Fruit fly (Drosophila melanogaster) whole organism, embryonic: Measurements from ENCODE around the gene toy.

Experiments
- CG11456 ChIP-seq: fragments of 200-800 bp; sonication (Bioruptor generic); IDR thresholded peaks from 3 replicates; pipeline ENCODE4 v1.3.6; 2022; ENCODE audit warnings: missing biosample characterization, missing genetic modification characterization
- CG14860 ChIP-seq: fragments of 200-800 bp; sonication (Bioruptor generic); IDR thresholded peaks from 3 replicates; pipeline ENCODE4 v1.3.6; 2022; ENCODE audit warnings: missing biosample characterization, missing genetic modification characterization; ENCODE audit not compliant: partially characterized antibody
- CG15269 ChIP-seq: fragments of 200-800 bp; sonication (Bioruptor generic); optimal IDR thresholded peaks from 2 replicates; lab custom pipeline; 2018; ENCODE audit warnings: missing biosample characterization, mild to moderate bottlenecking, missing genetic modification characterization, moderate library complexity
- CG15514 ChIP-seq: fragments of 200-800 bp; sonication (Bioruptor generic); optimal IDR thresholded peaks from 3 replicates; lab custom pipeline; 2017; ENCODE audit warnings: missing biosample characterization, missing genetic modification characterization, mild to moderate bottlenecking, moderate library complexity, missing genetic modification reagents
- CG1603 ChIP-seq: fragments of 200-800 bp; sonication (Bioruptor generic); optimal IDR thresholded peaks from 2 replicates; lab custom pipeline; 2019; ENCODE audit warnings: missing biosample characterization, mild to moderate bottlenecking, missing genetic modification characterization, moderate library complexity
- CG16815 ChIP-seq: fragments of 200-800 bp; sonication (Bioruptor generic); optimal IDR thresholded peaks from 3 replicates; lab custom pipeline; 2017; ENCODE audit warnings: missing biosample characterization, mild to moderate bottlenecking, missing genetic modification characterization
- CG17328 ChIP-seq: fragments of 200-800 bp; sonication (Bioruptor generic); IDR thresholded peaks from 2 replicates; pipeline ENCODE4 v1.3.6; 2022; ENCODE audit warnings: missing biosample characterization, missing genetic modification characterization
- CG2199 ChIP-seq: fragments of 200-800 bp; sonication (Bioruptor generic); IDR thresholded peaks from 3 replicates; pipeline ENCODE4 v1.3.6; 2022; ENCODE audit warnings: missing biosample characterization, missing genetic modification characterization
- CG32532 ChIP-seq: fragments of 200-800 bp; sonication (Bioruptor generic); IDR thresholded peaks from 2 replicates; pipeline ENCODE4 v1.3.6; 2022; ENCODE audit warnings: missing biosample characterization, missing genetic modification characterization
- CG34224 ChIP-seq: fragments of 200-800 bp; sonication (Bioruptor generic); IDR thresholded peaks from 3 replicates; pipeline ENCODE4 v1.3.6; 2022; ENCODE audit warnings: missing biosample characterization, missing genetic modification characterization; ENCODE audit not compliant: partially characterized antibody
- CG7271 ChIP-seq: fragments of 200-800 bp; sonication (Bioruptor generic); optimal IDR thresholded peaks from 2 replicates; lab custom pipeline; 2018; ENCODE audit warnings: missing biosample characterization, mild to moderate bottlenecking, missing genetic modification characterization, moderate library complexity
- CG7357 ChIP-seq: fragments of 200-800 bp; sonication (Bioruptor generic); IDR thresholded peaks from 3 replicates; pipeline ENCODE4 v1.3.6; 2022; ENCODE audit warnings: missing biosample characterization, missing genetic modification characterization
- CG7745 ChIP-seq: fragments of 200-800 bp; sonication (Bioruptor generic); optimal IDR thresholded peaks from 2 replicates; lab custom pipeline; 2018; ENCODE audit warnings: missing biosample characterization, mild to moderate bottlenecking, missing genetic modification characterization, moderate library complexity
- CG7987 ChIP-seq: fragments of 200-800 bp; sonication (Bioruptor generic); optimal IDR thresholded peaks from 2 replicates; lab custom pipeline; 2018; ENCODE audit warnings: missing biosample characterization, mild to moderate bottlenecking, missing genetic modification characterization, moderate library complexity
- CG8924 ChIP-seq: fragments of 200-800 bp; optimal IDR thresholded peaks from 3 replicates; lab custom pipeline; 2019; ENCODE audit warnings: missing biosample characterization, mild to moderate bottlenecking, missing genetic modification characterization, moderate library complexity
- CG9609 ChIP-seq: fragments of 200-800 bp; sonication (Bioruptor generic); optimal IDR thresholded peaks from 3 replicates; lab custom pipeline; 2016; ENCODE audit warnings: missing biosample characterization, missing genetic modification characterization
- CG9817 ChIP-seq: fragments of 200-800 bp; sonication (Bioruptor generic); optimal IDR thresholded peaks from 2 replicates; lab custom pipeline; 2018; ENCODE audit warnings: missing biosample characterization, mild to moderate bottlenecking, missing genetic modification characterization, moderate library complexity
- D19A ChIP-seq: fragments of 200-800 bp; optimal IDR thresholded peaks from 3 replicates; lab custom pipeline; 2019; ENCODE audit warnings: missing biosample characterization, mild to moderate bottlenecking, missing genetic modification characterization, moderate library complexity
- Dfd ChIP-seq, 2 experiments: fragments of >200 bp; optimal IDR thresholded peaks; 2 replicates each; lab custom pipeline; 2017; ENCODE audit warnings: missing biosample characterization in 2 of 2, missing genetic modification characterization in 2 of 2
- E2f2 ChIP-seq: fragments of 200-800 bp; sonication (Bioruptor generic); IDR thresholded peaks from 2 replicates; pipeline ENCODE4 v1.3.6; 2022; ENCODE audit warnings: missing biosample characterization, missing genetic modification characterization
- Hr51 ChIP-seq, 2 experiments: fragments of 200-800 bp; sonication (Bioruptor generic); optimal IDR thresholded peaks; 2 replicates in 1 of 2; 3 replicates in 1 of 2; lab custom pipeline; 2016 to 2018; ENCODE audit warnings: missing biosample characterization in 2 of 2, missing genetic modification characterization in 2 of 2, mild to moderate bottlenecking in 1 of 2, moderate library complexity in 1 of 2
- Hsf ChIP-seq: fragments of 200-800 bp; sonication (Bioruptor generic); optimal IDR thresholded peaks from 3 replicates; lab custom pipeline; 2016; ENCODE audit warnings: missing biosample characterization, missing genetic modification characterization
- Lhr ChIP-seq: fragments of 200-800 bp; sonication (Bioruptor generic); optimal IDR thresholded peaks from 3 replicates; lab custom pipeline; 2017; ENCODE audit warnings: mild to moderate bottlenecking, missing biosample characterization, missing genetic modification reagents, missing genetic modification characterization
- Mrtf ChIP-seq: fragments of 200-800 bp; sonication (Bioruptor generic); IDR thresholded peaks from 3 replicates; pipeline ENCODE4 v1.3.6; 2022; ENCODE audit warnings: missing biosample characterization, missing genetic modification characterization
- NC2α ChIP-seq: fragments of 200-800 bp; sonication (Bioruptor generic); optimal IDR thresholded peaks from 2 replicates; lab custom pipeline; 2016; ENCODE audit warnings: missing biosample characterization, missing genetic modification characterization
- Neu2 ChIP-seq: fragments of 200-800 bp; sonication (Bioruptor generic); optimal IDR thresholded peaks from 3 replicates; lab custom pipeline; 2016; ENCODE audit warnings: missing biosample characterization, missing genetic modification characterization, borderline replicate concordance
- Sin3A ChIP-seq: fragments of >200 bp; optimal IDR thresholded peaks from 2 replicates; lab custom pipeline; 2018
- Xrp1 ChIP-seq: fragments of 200-800 bp; sonication (Bioruptor generic); IDR thresholded peaks from 2 replicates; pipeline ENCODE4 v1.3.6; 2022; ENCODE audit warnings: missing biosample characterization, missing genetic modification characterization
- br ChIP-seq: fragments of >200 bp; optimal IDR thresholded peaks from 2 replicates; lab custom pipeline; 2017
- chm ChIP-seq: fragments of 200-800 bp; sonication (Bioruptor generic); IDR thresholded peaks from 2 replicates; pipeline ENCODE4 v1.3.6; 2022; ENCODE audit warnings: missing biosample characterization, missing genetic modification characterization
- ci ChIP-seq: fragments of 200-800 bp; sonication (Bioruptor generic); IDR thresholded peaks from 3 replicates; pipeline ENCODE4 v1.3.6; 2022; ENCODE audit warnings: missing biosample characterization, missing genetic modification characterization
- da ChIP-seq: fragments of 200-800 bp; sonication (Bioruptor generic); optimal IDR thresholded peaks from 2 replicates; lab custom pipeline; 2016; ENCODE audit warnings: missing biosample characterization, missing genetic modification characterization
- dimm ChIP-seq: fragments of 200-800 bp; sonication (Bioruptor generic); IDR thresholded peaks from 2 replicates; pipeline ENCODE4 v1.3.6; 2022; ENCODE audit warnings: missing biosample characterization, missing genetic modification characterization
- en ChIP-seq: fragments of 200-800 bp; sonication (Bioruptor generic); optimal IDR thresholded peaks from 2 replicates; lab custom pipeline; 2016; ENCODE audit warnings: missing biosample characterization, missing genetic modification characterization
- ewg ChIP-seq: fragments of 200-800 bp; sonication (Bioruptor generic); optimal IDR thresholded peaks from 3 replicates; lab custom pipeline; 2017; ENCODE audit warnings: mild to moderate bottlenecking, missing biosample characterization, missing genetic modification reagents, missing genetic modification characterization
- fd96Cb ChIP-seq: fragments of 200-800 bp; sonication (Bioruptor generic); optimal IDR thresholded peaks from 2 replicates; lab custom pipeline; 2018; ENCODE audit warnings: missing biosample characterization, mild to moderate bottlenecking, missing genetic modification characterization, moderate library complexity
- fru ChIP-seq: fragments of >200 bp; optimal IDR thresholded peaks from 2 replicates; lab custom pipeline; 2017
- gce ChIP-seq: fragments of 200-800 bp; sonication (Bioruptor generic); IDR thresholded peaks from 3 replicates; pipeline ENCODE4 v1.3.6; 2022; ENCODE audit warnings: missing biosample characterization, missing genetic modification characterization
- gcm2 ChIP-seq: fragments of 200-800 bp; sonication (Bioruptor generic); optimal IDR thresholded peaks from 2 replicates; lab custom pipeline; 2016; ENCODE audit warnings: missing biosample characterization, missing genetic modification characterization
- ind ChIP-seq: fragments of 200-800 bp; sonication (Bioruptor generic); optimal IDR thresholded peaks from 3 replicates; lab custom pipeline; 2016; ENCODE audit warnings: missing biosample characterization, missing genetic modification characterization
- jing ChIP-seq: fragments of 200-800 bp; sonication (Bioruptor generic); optimal IDR thresholded peaks from 2 replicates; lab custom pipeline; 2018; ENCODE audit warnings: missing biosample characterization, mild to moderate bottlenecking, missing genetic modification characterization
- mam ChIP-seq: fragments of 200-800 bp; sonication (Bioruptor generic); optimal IDR thresholded peaks from 3 replicates; lab custom pipeline; 2016; ENCODE audit warnings: missing biosample characterization, missing genetic modification characterization
- nmo ChIP-seq: fragments of 200-800 bp; sonication (Bioruptor generic); optimal IDR thresholded peaks from 2 replicates; lab custom pipeline; 2018; ENCODE audit warnings: missing biosample characterization, mild to moderate bottlenecking, missing genetic modification characterization, moderate library complexity
- p53 ChIP-seq: fragments of 200-800 bp; sonication (Bioruptor generic); optimal IDR thresholded peaks from 2 replicates; lab custom pipeline; 2016; ENCODE audit warnings: missing biosample characterization, missing genetic modification characterization
- pita ChIP-seq: fragments of 200-800 bp; sonication (Bioruptor generic); optimal IDR thresholded peaks from 2 replicates; lab custom pipeline; 2017; ENCODE audit warnings: missing biosample characterization, mild to moderate bottlenecking, missing genetic modification characterization
- psq ChIP-seq: fragments of 200-800 bp; sonication (Bioruptor generic); optimal IDR thresholded peaks from 2 replicates; lab custom pipeline; 2017; ENCODE audit warnings: missing biosample characterization, missing genetic modification characterization
- rib ChIP-seq: fragments of 200-800 bp; sonication (Bioruptor generic); IDR thresholded peaks from 2 replicates; pipeline ENCODE4 v1.3.6; 2022; ENCODE audit warnings: missing biosample characterization, missing genetic modification characterization
- seq ChIP-seq: fragments of 200-800 bp; sonication (Bioruptor generic); IDR thresholded peaks from 2 replicates; pipeline ENCODE4 v1.3.6; 2022; ENCODE audit warnings: missing biosample characterization, missing genetic modification characterization
- tio ChIP-seq: fragments of 200-800 bp; sonication (Bioruptor generic); optimal IDR thresholded peaks from 2 replicates; lab custom pipeline; 2017; ENCODE audit warnings: missing biosample characterization, missing genetic modification characterization, inconsistent platforms
- tll ChIP-seq, 2 experiments: fragments of 200-800 bp in 1 of 2; fragments of >200 bp in 1 of 2; sonication (Bioruptor generic) in 1 of 2; optimal IDR thresholded peaks; 2 replicates each; lab custom pipeline; 2017 to 2019; ENCODE audit warnings: missing biosample characterization in 2 of 2, missing genetic modification characterization in 2 of 2, mild to moderate bottlenecking in 1 of 2, moderate library complexity in 1 of 2
- vfl ChIP-seq: fragments of 200-800 bp; sonication (Bioruptor generic); optimal IDR thresholded peaks from 2 replicates; lab custom pipeline; 2016; ENCODE audit warnings: missing biosample characterization, missing genetic modification characterization

Gene toy

dm6 chr4:979634-980474 is 9.7 kb upstream of the toy start:
- TF ChIP-seq pita (GFP tag; lab: Kevin White, UChicago) (peak; percentile 98), gce (no peak), mam (GFP tag; lab: Kevin White, UChicago) (no peak), CG17328 (GFP tag; lab: Robert Waterston, UW) (no peak), CG1603 (tag; lab: Kevin White, UChicago) (peak; percentile 39), CG9609 (GFP tag; lab: Kevin White, UChicago) (no peak), Neu2 (GFP tag; lab: Kevin White, UChicago) (no peak), fru (no peak), ewg (GFP tag; lab: Kevin White, UChicago) (no peak), ci (GFP tag; lab: Robert Waterston, UW) (no peak), Dfd (GFP tag; optimal IDR thresholded peaks at IDR 0.05; lab: Kevin White, UChicago) (no peak), Hsf (GFP tag; lab: Kevin White, UChicago) (no peak), NC2α (GFP tag; lab: Kevin White, UChicago) (peak; percentile 10), psq (no peak), jing (GFP tag; lab: Kevin White, UChicago) (no peak), CG34224 (GFP tag; lab: Robert Waterston, UW) (peak; percentile 39; the same call in 1 of the 3 replicates), E2f2 (GFP tag; lab: Robert Waterston, UW) (no peak), p53 (no peak), CG7357 (GFP tag; lab: Robert Waterston, UW) (no peak), D19A (peak; percentile 73), dimm (GFP tag; lab: Robert Waterston, UW) (no peak), CG9817 (tag; lab: Kevin White, UChicago) (no peak), nmo (GFP tag; lab: Kevin White, UChicago) (no peak), tll (GFP tag; optimal IDR thresholded peaks at IDR 0.05; lab: Kevin White, UChicago) (no peak), rib (GFP tag; lab: Robert Waterston, UW) (no peak), CG15514 (GFP tag; lab: Kevin White, UChicago) (no peak), Sin3A (no peak), chm (no peak), Lhr (GFP tag; lab: Kevin White, UChicago) (peak; percentile 99), CG11456 (GFP tag; lab: Robert Waterston, UW) (no peak), vfl (no peak), CG14860 (GFP tag; lab: Robert Waterston, UW) (peak; percentile 89), CG7987 (no peak), CG7271 (tag; lab: Kevin White, UChicago) (no peak), br (no peak), CG7745 (tag; lab: Kevin White, UChicago) (no peak), da (no peak), en (GFP tag; lab: Kevin White, UChicago) (no peak), CG2199 (GFP tag; lab: Robert Waterston, UW) (peak; percentile 63; the same call in 1 of the 3 replicates), CG15269 (tag; lab: Kevin White, UChicago) (no peak), ind (GFP tag; lab: Kevin White, UChicago) (no peak), CG16815 (no peak), gcm2 (GFP tag; lab: Kevin White, UChicago) (no peak), CG32532 (GFP tag; lab: Robert Waterston, UW) (no peak), seq (GFP tag; lab: Robert Waterston, UW) (no peak), fd96Cb (tag; lab: Kevin White, UChicago) (no peak), Hr51 (GFP tag; optimal IDR thresholded peaks at IDR 0.05; lab: Kevin White, UChicago) (no peak), Mrtf (GFP tag; lab: Robert Waterston, UW) (no peak), Xrp1 (no peak), tio (no peak), CG8924 (tag; lab: Kevin White, UChicago) (peak; percentile 0)
